Worm (Caenorhabditis elegans) whole organism, L3 larva: ENCODE measurements around the gene Y77E11A.23.

Source experiments
- ama-1 ChIP-seq: fragments of 150-350 bp; optimal IDR thresholded peaks from 2 replicates; lab custom pipeline; 2018
- egl-27 ChIP-seq: sonication (generic microtip); optimal IDR thresholded peaks from 4 replicates; lab custom pipeline; 2017; ENCODE audit warnings: missing biosample characterization, missing genetic modification reagents, missing genetic modification characterization
- jun-1 ChIP-seq: fragments of 150-350 bp; optimal IDR thresholded peaks from 2 replicates; lab custom pipeline; 2014; ENCODE audit warnings: missing biosample characterization, missing genetic modification reagents, missing genetic modification characterization
- pha-4 ChIP-seq: fragments of 150-350 bp; optimal IDR thresholded peaks from 2 replicates; lab custom pipeline; 2014; ENCODE audit warnings: missing biosample characterization, missing genetic modification reagents, missing genetic modification characterization
- unc-62 ChIP-seq: fragments of 150-350 bp; sonication (generic microtip); optimal IDR thresholded peaks from 4 replicates; lab custom pipeline; 2014; ENCODE audit warnings: missing biosample characterization, missing genetic modification reagents, missing genetic modification characterization
- ztf-11 ChIP-seq: fragments of 150-350 bp; optimal IDR thresholded peaks from 2 replicates; lab custom pipeline; 2014; ENCODE audit warnings: missing biosample characterization, missing genetic modification characterization

ce11 chrIV:1469093-1469492 lies 38.9 kb upstream of the Y77E11A.23 start:
- no peak for TF ChIP-seq ztf-11
- no peak for TF ChIP-seq unc-62 (GFP tag; lab: Kevin White, UChicago)
- no peak for TF ChIP-seq pha-4 (tag; lab: Kevin White, UChicago)
- no peak for TF ChIP-seq jun-1
- no peak for TF ChIP-seq egl-27 (tag; lab: Kevin White, UChicago)
- TF ChIP-seq ama-1 = no peak
